Worm (Caenorhabditis elegans): ENCODE results near the gene cut-1.

- TF ChIP-seq unc-130 (tag; optimal IDR thresholded peaks at IDR 0.05): peak; percentile 96
- TF ChIP-seq efl-1 (optimal IDR thresholded peaks at IDR 0.05): no peak
- TF ChIP-seq efl-1 (GFP tag; optimal IDR thresholded peaks at IDR 0.05 in 1 of 2): no peak
- no peak for TF ChIP-seq elt-3 (tag; optimal IDR thresholded peaks at IDR 0.05)
- TF ChIP-seq unc-62 (GFP tag; optimal IDR thresholded peaks at IDR 0.05): no peak
- TF ChIP-seq ces-1 (GFP tag; optimal IDR thresholded peaks at IDR 0.05): no peak
- no peak for TF ChIP-seq blmp-1 (tag; optimal IDR thresholded peaks at IDR 0.05)
- no peak for TF ChIP-seq unc-30 (tag; optimal IDR thresholded peaks at IDR 0.05)
- TF ChIP-seq nhr-12 (tag; optimal IDR thresholded peaks at IDR 0.05): no peak
Observed at ce11 chrII:11284701-11285100, 15.8 kb downstream of the cut-1 start.
